Worm (Caenorhabditis elegans): ENCODE data around the gene pfd-1.

DNA sequence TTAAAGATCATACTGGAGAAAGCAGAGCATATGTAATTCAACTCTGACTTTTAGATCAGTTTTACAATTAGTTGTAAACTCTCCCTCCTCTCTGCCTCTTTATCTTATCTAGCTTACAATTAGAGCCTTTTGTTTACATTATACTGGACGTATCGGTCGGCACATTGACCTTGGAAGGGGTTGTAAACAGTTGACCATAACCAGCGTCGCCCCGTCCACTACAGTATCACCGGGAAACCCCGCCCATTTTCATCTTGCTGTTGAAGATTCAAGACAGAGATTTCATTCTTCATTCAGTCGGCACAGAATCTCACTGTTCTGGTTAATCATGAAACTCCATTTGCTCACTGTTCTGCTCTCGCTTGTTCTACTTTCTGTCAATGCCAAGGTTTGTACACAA lies 36.8 kb downstream of the pfd-1 start, which contains the start of gene sdz-27:
- no peak for TF ChIP-seq ceh-14 (tag; optimal IDR thresholded peaks at IDR 0.05)
- TF ChIP-seq nfya-1 (tag; optimal IDR thresholded peaks at IDR 0.05): no peak
- no peak for TF ChIP-seq ceh-30 (tag; optimal IDR thresholded peaks at IDR 0.05)
- TF ChIP-seq unc-86 (tag; optimal IDR thresholded peaks at IDR 0.05): no peak

All from whole organism, late embryonic.